Worm (Caenorhabditis elegans): ENCODE measurements around the gene K08B5.1.

The K08B5.1 gene

DNA sequence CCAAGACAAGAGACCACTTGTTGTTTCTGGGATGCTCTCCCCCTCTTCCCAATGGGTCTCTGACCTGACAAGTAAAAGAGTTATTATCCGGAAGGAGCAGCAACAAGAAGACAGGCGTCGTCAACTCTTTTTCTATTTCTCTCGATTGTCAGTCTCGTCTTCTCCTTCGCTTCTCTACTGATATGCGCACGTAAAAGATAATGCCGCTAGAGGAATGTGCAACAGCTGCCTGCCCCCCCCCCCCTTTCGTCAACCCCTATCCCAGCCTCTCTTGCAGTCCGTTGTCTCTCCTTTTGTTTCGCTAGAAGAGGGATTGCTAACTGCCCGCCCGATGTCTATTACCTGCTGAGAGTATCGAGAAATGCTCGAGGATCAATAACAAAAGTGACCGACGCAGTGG is 32.6 kb upstream of the K08B5.1 start:
- no peak for TF ChIP-seq ceh-9 (tag; optimal IDR thresholded peaks at IDR 0.05)
- TF ChIP-seq unc-55 (GFP tag; optimal IDR thresholded peaks at IDR 0.05) = peak; percentile 52
- peak; percentile 60 for TF ChIP-seq pat-9 (tag; optimal IDR thresholded peaks at IDR 0.05)
- peak; percentile 28 for TF ChIP-seq ceh-34 (tag; optimal IDR thresholded peaks at IDR 0.05)
- TF ChIP-seq che-1 (tag; optimal IDR thresholded peaks at IDR 0.05) = no peak
- TF ChIP-seq lim-6 (tag; optimal IDR thresholded peaks at IDR 0.05) = no peak
- TF ChIP-seq ceh-18 (tag; optimal IDR thresholded peaks at IDR 0.05) = peak; percentile 60

DNA sequence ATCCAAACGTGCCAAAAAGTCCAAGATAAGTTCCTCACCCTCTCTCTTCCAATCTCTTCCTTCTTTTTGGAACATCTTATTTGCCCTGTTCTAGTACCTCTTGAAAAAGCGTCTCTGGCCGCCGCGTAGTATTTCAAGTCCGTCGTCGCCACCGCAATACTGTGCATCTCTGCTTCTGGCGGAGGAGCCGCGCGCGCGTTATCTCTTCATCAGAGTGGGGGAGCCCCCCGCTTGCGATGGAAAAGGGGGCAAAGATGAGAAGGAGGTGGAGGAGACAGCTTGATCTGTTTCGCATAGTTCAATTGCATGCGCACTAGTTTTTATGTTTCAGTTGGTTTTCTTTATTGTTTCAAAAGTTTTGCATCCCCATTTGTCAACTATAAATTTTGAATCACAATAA is 30.4 kb upstream of the K08B5.1 start:
- TF ChIP-seq hlh-15 (tag; optimal IDR thresholded peaks at IDR 0.05) (no peak), ets-4 (tag; optimal IDR thresholded peaks at IDR 0.05) (no peak), unc-86 (tag; optimal IDR thresholded peaks at IDR 0.05) (no peak), pqm-1 (tag; optimal IDR thresholded peaks at IDR 0.05) (no peak), ref-2 (tag; optimal IDR thresholded peaks at IDR 0.05) (no peak), ceh-6 (GFP tag; optimal IDR thresholded peaks at IDR 0.05) (no peak), mec-3 (tag; optimal IDR thresholded peaks at IDR 0.05; ENCODE audit: borderline replicate concordance) (no peak), F13H6.1 (tag; optimal IDR thresholded peaks at IDR 0.05) (no peak), tbx-7 (tag; optimal IDR thresholded peaks at IDR 0.05) (no peak), rnt-1 (tag; optimal IDR thresholded peaks at IDR 0.05) (no peak), ceh-19 (GFP tag; optimal IDR thresholded peaks at IDR 0.05) (no peak), sox-2 (GFP tag; IDR thresholded peaks at IDR 0.05) (no peak), che-1 (tag; optimal IDR thresholded peaks at IDR 0.05) (no peak), ceh-9 (tag; optimal IDR thresholded peaks at IDR 0.05) (no peak), ttx-3 (tag; optimal IDR thresholded peaks at IDR 0.05) (no peak), unc-55 (GFP tag; optimal IDR thresholded peaks at IDR 0.05) (no peak), pax-1 (tag; optimal IDR thresholded peaks at IDR 0.05) (no peak), lin-11 (tag; optimal IDR thresholded peaks at IDR 0.05) (no peak), ceh-14 (tag; optimal IDR thresholded peaks at IDR 0.05) (no peak), K02D7.2 (tag; optimal IDR thresholded peaks at IDR 0.05) (no peak)

DNA sequence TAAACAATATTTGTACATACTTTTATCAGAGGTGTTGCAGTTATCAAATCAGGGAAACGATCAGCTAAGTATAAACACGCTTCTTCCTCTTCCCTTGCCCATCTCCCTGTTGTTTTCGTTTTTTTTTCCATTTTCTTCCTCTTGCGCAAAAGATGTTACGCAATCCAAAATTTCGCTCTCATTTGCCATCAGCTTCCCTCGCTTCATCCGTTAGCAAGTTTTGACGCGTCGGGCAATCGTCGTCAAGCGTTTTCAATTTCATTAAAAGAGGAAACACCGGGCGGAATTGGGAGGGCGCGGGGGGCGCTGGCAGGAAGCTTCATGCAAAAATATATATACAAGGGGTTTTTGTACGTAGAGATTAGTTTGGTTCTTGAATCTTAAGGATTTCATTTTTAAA is 28.3 kb upstream of the K08B5.1 start:
- no peak for TF ChIP-seq ceh-14 (tag; optimal IDR thresholded peaks at IDR 0.05)
- no peak for TF ChIP-seq hlh-6 (tag; optimal IDR thresholded peaks at IDR 0.05)
- TF ChIP-seq pax-1 (tag; optimal IDR thresholded peaks at IDR 0.05) = no peak
- TF ChIP-seq fax-1 (tag; optimal IDR thresholded peaks at IDR 0.05) = no peak
- no peak for TF ChIP-seq sox-2 (GFP tag; IDR thresholded peaks at IDR 0.05)
- no peak for TF ChIP-seq ceh-22 (tag; optimal IDR thresholded peaks at IDR 0.05)
- TF ChIP-seq ceh-24 (tag; optimal IDR thresholded peaks at IDR 0.05) = no peak
- TF ChIP-seq T23F11.4 (GFP tag; optimal IDR thresholded peaks at IDR 0.05) = no peak
- no peak for TF ChIP-seq dve-1 (tag; optimal IDR thresholded peaks at IDR 0.05)
- TF ChIP-seq F13H6.1 (tag; optimal IDR thresholded peaks at IDR 0.05) = no peak
- TF ChIP-seq che-1 (tag; optimal IDR thresholded peaks at IDR 0.05) = no peak
- no peak for TF ChIP-seq elt-4 (tag; optimal IDR thresholded peaks at IDR 0.05)
- no peak for TF ChIP-seq ceh-2 (tag; optimal IDR thresholded peaks at IDR 0.05)
- TF ChIP-seq lin-11 (tag; optimal IDR thresholded peaks at IDR 0.05) = no peak
- TF ChIP-seq pha-2 (tag; optimal IDR thresholded peaks at IDR 0.05) = no peak
- no peak for TF ChIP-seq ceh-6 (GFP tag; optimal IDR thresholded peaks at IDR 0.05)

DNA sequence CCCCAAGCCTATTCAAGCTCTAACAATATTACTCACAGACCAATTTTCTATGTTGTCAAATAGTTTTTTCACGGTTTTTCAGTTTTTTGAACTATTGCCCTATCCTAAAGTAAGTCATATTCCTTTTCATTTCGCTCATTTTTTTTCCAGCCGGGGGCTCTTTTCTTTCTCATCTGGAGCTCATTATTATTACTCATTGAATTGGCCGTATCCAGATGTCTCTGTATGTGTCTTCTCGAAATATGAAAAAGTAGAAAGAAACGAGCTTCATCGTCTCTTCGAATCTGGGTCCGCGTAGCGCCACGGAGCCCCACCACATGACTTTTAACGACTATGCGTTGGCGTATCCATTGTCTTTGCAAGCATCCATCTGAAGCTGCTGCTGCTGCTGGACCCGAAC is 27.8 kb upstream of the K08B5.1 start:
- peak; percentile 29 for TF ChIP-seq hlh-8 (tag; optimal IDR thresholded peaks at IDR 0.05)
- TF ChIP-seq sdc-2 (tag; optimal IDR thresholded peaks at IDR 0.05) = no peak

DNA sequence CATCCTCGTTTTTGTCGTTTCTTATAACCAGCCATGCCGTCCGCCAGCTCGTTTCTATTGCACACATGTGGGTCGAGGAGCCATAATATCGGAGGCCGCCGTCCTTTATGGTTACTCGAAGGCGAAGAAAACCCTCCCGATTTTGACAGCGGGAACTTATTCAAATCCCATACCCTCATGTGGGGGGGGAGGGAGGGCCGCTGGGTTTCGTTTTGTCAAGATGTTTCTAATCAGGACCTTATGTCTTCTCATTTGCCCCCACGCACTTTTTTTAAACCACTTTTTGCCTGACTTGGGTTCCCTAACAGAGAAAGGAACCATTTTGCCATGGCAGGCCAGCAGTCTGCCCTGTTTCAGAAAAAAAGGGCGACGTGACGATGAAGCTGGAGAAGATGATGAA is 25.7 kb upstream of the K08B5.1 start:
- no peak for TF ChIP-seq odd-2 (tag; optimal IDR thresholded peaks at IDR 0.05)
- no peak for TF ChIP-seq mec-3 (tag; optimal IDR thresholded peaks at IDR 0.05; ENCODE audit: borderline replicate concordance)

All from whole organism, late embryonic.